Worm (Caenorhabditis elegans) whole organism, mixed stage, embryonic: ENCODE results near the gene set-24.

Experiments used
- ces-1 ChIP-seq: fragments of 150-350 bp; optimal IDR thresholded peaks from 2 replicates; lab custom pipeline; 2014; ENCODE audit warnings: missing biosample characterization, missing genetic modification reagents, missing genetic modification characterization
- ham-2 ChIP-seq: fragments of 200-800 bp; sonication (Bioruptor generic); optimal IDR thresholded peaks from 2 replicates; lab custom pipeline; 2018; ENCODE audit warnings: mild to moderate bottlenecking, missing genetic modification characterization, missing compliant biosample characterization
- nhr-76 ChIP-seq: sonication (generic microtip); optimal IDR thresholded peaks from 2 replicates; lab custom pipeline; 2017; ENCODE audit warnings: missing biosample characterization, missing genetic modification characterization
- snpc-4 ChIP-seq: fragments of 150-350 bp; optimal IDR thresholded peaks from 2 replicates; lab custom pipeline; 2014; ENCODE audit warnings: missing biosample characterization, missing genetic modification characterization
- ztf-11 ChIP-seq: fragments of 150-350 bp; optimal IDR thresholded peaks from 2 replicates; lab custom pipeline; 2014; ENCODE audit warnings: missing biosample characterization, missing genetic modification characterization

DNA sequence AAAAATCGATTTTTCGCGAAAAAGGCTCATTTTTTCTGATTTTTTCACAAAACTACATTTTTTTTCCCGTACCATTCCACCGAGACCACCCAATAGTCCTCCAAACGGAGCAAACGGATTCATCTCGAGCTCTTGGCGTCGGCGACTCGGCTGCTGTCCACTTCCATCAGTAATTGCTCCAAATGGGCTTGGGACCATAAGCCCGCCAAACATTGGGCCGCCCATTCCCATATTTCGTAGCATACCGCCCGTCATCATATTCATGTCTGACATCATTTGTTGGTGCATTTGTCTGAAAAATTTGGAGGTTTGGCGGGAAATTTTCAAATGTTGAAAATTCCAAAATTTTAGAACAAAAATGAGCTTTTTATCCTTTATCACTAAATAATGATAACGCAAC is 32.1 kb downstream of the set-24 start:
- no peak for TF ChIP-seq ces-1 (GFP tag; lab: Kevin White, UChicago)
- no peak for TF ChIP-seq ztf-11 (tag; lab: Kevin White, UChicago)
- no peak for TF ChIP-seq ham-2 (GFP tag; lab: Kevin White, UChicago)
- TF ChIP-seq snpc-4 = no peak
- no peak for TF ChIP-seq nhr-76 (tag; lab: Kevin White, UChicago)
